Fruit fly (Drosophila melanogaster) Kc167 (cell line): Measurements from ENCODE around the gene ThrRS.

ENCODE experiments used
- Myc ChIP-seq: fragments of >200 bp; optimal IDR thresholded peaks from 2 replicates; lab custom pipeline; 2017; ENCODE audit warnings: missing external identifiers
- Sin3A ChIP-seq: fragments of >200 bp; optimal IDR thresholded peaks from 2 replicates; lab custom pipeline; 2018; ENCODE audit warnings: missing external identifiers
- h ChIP-seq: fragments of >200 bp; optimal IDR thresholded peaks from 3 replicates; lab custom pipeline; 2018; ENCODE audit warnings: missing external identifiers
- insv ChIP-seq: fragments of >200 bp; optimal IDR thresholded peaks from 3 replicates; lab custom pipeline; 2018; ENCODE audit warnings: missing external identifiers
- psq ChIP-seq: fragments of >200 bp; optimal IDR thresholded peaks from 2 replicates; lab custom pipeline; 2017; ENCODE audit warnings: missing external identifiers
- ttk ChIP-seq: sonication (Bioruptor generic); optimal IDR thresholded peaks from 2 replicates; lab custom pipeline; 2017; ENCODE audit warnings: missing external identifiers

ThrRS gene

dm6 chr2L:12103231-12104210, at the start of gene ThrRS, which contains the start of gene Patsas:
ThrRS (plus strand) TSS chr2L:12103751.
Patsas (minus strand) TSS chr2L:12103285.
- TF ChIP-seq Sin3A (lab: Kevin White, UChicago): no peak
- no peak for TF ChIP-seq insv (lab: Kevin White, UChicago)
- TF ChIP-seq h: no peak
- TF ChIP-seq Myc (lab: Kevin White, UChicago): no peak
- TF ChIP-seq ttk (lab: Kevin White, UChicago): no peak
- TF ChIP-seq psq (lab: Kevin White, UChicago): no peak

dm6 chr2L:12055837-12056388, 47.6 kb upstream of the ThrRS start, which contains the start of the genes JhI-21, RpL7-like and CG34164:
JhI-21 (minus strand) TSS chr2L:12056042.
RpL7-like (plus strand) TSS chr2L:12056326.
CG34164 (plus strand) TSS chr2L:12056348.
- TF ChIP-seq psq (lab: Kevin White, UChicago) (no peak), insv (lab: Kevin White, UChicago) (no peak), ttk (lab: Kevin White, UChicago) (no peak), Sin3A (lab: Kevin White, UChicago) (no peak), h (no peak), Myc (lab: Kevin White, UChicago) (no peak)

- TF ChIP-seq insv (lab: Kevin White, UChicago) (no peak), psq (lab: Kevin White, UChicago) (no peak), h (no peak), Sin3A (lab: Kevin White, UChicago) (no peak)
These were observed 40.5 kb upstream of the ThrRS start, which contains the start of gene Rab3-GAP for dm6 chr2L:12063035-12063434. Rab3-GAP (minus strand) TSS chr2L:12063184.

dm6 chr2L:12065683-12066386, 37.7 kb upstream of the ThrRS start:
- no peak for TF ChIP-seq Sin3A (lab: Kevin White, UChicago)
- TF ChIP-seq Myc (lab: Kevin White, UChicago): no peak

- TF ChIP-seq h: no peak
- TF ChIP-seq insv (lab: Kevin White, UChicago): no peak
- TF ChIP-seq Sin3A (lab: Kevin White, UChicago): no peak
- TF ChIP-seq psq (lab: Kevin White, UChicago): no peak
- TF ChIP-seq ttk (lab: Kevin White, UChicago): no peak
These were observed 36.8 kb upstream of the ThrRS start, which contains the start of gene firl for dm6 chr2L:12066617-12067251. firl (minus strand) TSS chr2L:12066775.

dm6 chr2L:12075850-12076249, 27.7 kb upstream of the ThrRS start, which contains the start of gene CG14947:
CG14947 (plus strand) TSS chr2L:12076100.
- no peak for TF ChIP-seq h
- no peak for TF ChIP-seq Myc (lab: Kevin White, UChicago)
- TF ChIP-seq Sin3A (lab: Kevin White, UChicago): no peak
- no peak for TF ChIP-seq psq (lab: Kevin White, UChicago)
- TF ChIP-seq ttk (lab: Kevin White, UChicago): no peak
- TF ChIP-seq insv (lab: Kevin White, UChicago): no peak

- TF ChIP-seq insv (lab: Kevin White, UChicago) (no peak), psq (lab: Kevin White, UChicago) (no peak), Myc (lab: Kevin White, UChicago) (no peak), Sin3A (lab: Kevin White, UChicago) (no peak), h (no peak), ttk (lab: Kevin White, UChicago) (no peak)
These were observed 25.4 kb upstream of the ThrRS start for dm6 chr2L:12078123-12078658.

- TF ChIP-seq insv (lab: Kevin White, UChicago) (no peak), h (no peak), Sin3A (lab: Kevin White, UChicago) (no peak), Myc (lab: Kevin White, UChicago) (no peak), psq (lab: Kevin White, UChicago) (no peak), ttk (lab: Kevin White, UChicago) (no peak)
These were observed 24.9 kb upstream of the ThrRS start for dm6 chr2L:12078695-12079094.

- TF ChIP-seq ttk (lab: Kevin White, UChicago) (no peak), psq (lab: Kevin White, UChicago) (no peak), Sin3A (lab: Kevin White, UChicago) (no peak), h (no peak), insv (lab: Kevin White, UChicago) (no peak), Myc (lab: Kevin White, UChicago) (no peak)
These were observed 23.6 kb upstream of the ThrRS start for dm6 chr2L:12079827-12080381.

- no peak for TF ChIP-seq psq (lab: Kevin White, UChicago)
- no peak for TF ChIP-seq insv (lab: Kevin White, UChicago)
- TF ChIP-seq Myc (lab: Kevin White, UChicago): no peak
- no peak for TF ChIP-seq Sin3A (lab: Kevin White, UChicago)
- no peak for TF ChIP-seq ttk (lab: Kevin White, UChicago)
- no peak for TF ChIP-seq h
These were observed 22.4 kb upstream of the ThrRS start for dm6 chr2L:12081118-12081665.
